Fruit fly (Drosophila melanogaster) whole organism, embryonic: Measurements from ENCODE around the gene spidey.

ENCODE experiments used
- Asciz ChIP-seq: fragments of 200-800 bp; sonication (Bioruptor generic); optimal IDR thresholded peaks from 2 replicates; lab custom pipeline; 2017; ENCODE audit warnings: missing biosample characterization, mild to moderate bottlenecking, missing genetic modification characterization, missing genetic modification reagents
- CG10147 ChIP-seq: fragments of 200-800 bp; sonication (Bioruptor generic); optimal IDR thresholded peaks from 2 replicates; lab custom pipeline; 2019; ENCODE audit warnings: missing biosample characterization, mild to moderate bottlenecking, missing genetic modification characterization, moderate library complexity
- CG10274 ChIP-seq: fragments of 200-800 bp; sonication (Bioruptor generic); optimal IDR thresholded peaks from 3 replicates; lab custom pipeline; 2017; ENCODE audit warnings: missing biosample characterization, mild to moderate bottlenecking, missing genetic modification characterization
- CG10543 ChIP-seq: fragments of 200-800 bp; sonication (Bioruptor generic); optimal IDR thresholded peaks from 3 replicates; lab custom pipeline; 2017; ENCODE audit warnings: missing biosample characterization, mild to moderate bottlenecking, missing genetic modification characterization, moderate library complexity
- CG11398 ChIP-seq: fragments of 200-800 bp; sonication (Bioruptor generic); optimal IDR thresholded peaks from 2 replicates; lab custom pipeline; 2016; ENCODE audit warnings: missing biosample characterization, missing genetic modification characterization
- CG13424 ChIP-seq: fragments of 200-800 bp; sonication (Bioruptor generic); optimal IDR thresholded peaks from 2 replicates; lab custom pipeline; 2019; ENCODE audit warnings: missing biosample characterization, mild to moderate bottlenecking, missing genetic modification characterization, moderate library complexity
- CG14667 ChIP-seq: fragments of 200-800 bp; sonication (Bioruptor generic); IDR thresholded peaks from 2 replicates; pipeline ENCODE4 v1.3.6; 2022; ENCODE audit warnings: missing biosample characterization, missing genetic modification characterization
- CG14710 ChIP-seq: fragments of 200-800 bp; sonication (Bioruptor generic); optimal IDR thresholded peaks from 3 replicates; lab custom pipeline; 2019; ENCODE audit warnings: missing biosample characterization, mild to moderate bottlenecking, missing genetic modification characterization, moderate library complexity
- CG17385 ChIP-seq: fragments of 200-800 bp; sonication (Bioruptor generic); optimal IDR thresholded peaks from 3 replicates; lab custom pipeline; 2018; ENCODE audit warnings: missing biosample characterization, mild to moderate bottlenecking, missing genetic modification characterization
- CG17912 ChIP-seq: fragments of 200-800 bp; sonication (Bioruptor generic); optimal IDR thresholded peaks from 2 replicates; lab custom pipeline; 2018; ENCODE audit warnings: missing biosample characterization, mild to moderate bottlenecking, missing genetic modification characterization
- CG2199 ChIP-seq: fragments of 200-800 bp; sonication (Bioruptor generic); IDR thresholded peaks from 3 replicates; pipeline ENCODE4 v1.3.6; 2022; ENCODE audit warnings: missing biosample characterization, missing genetic modification characterization
- CG2202 ChIP-seq: fragments of 200-800 bp; sonication (Bioruptor generic); optimal IDR thresholded peaks from 2 replicates; lab custom pipeline; 2018; ENCODE audit warnings: missing biosample characterization, mild to moderate bottlenecking, missing genetic modification characterization
- CG2712 ChIP-seq: fragments of 200-800 bp; optimal IDR thresholded peaks from 3 replicates; lab custom pipeline; 2019; ENCODE audit warnings: missing biosample characterization, mild to moderate bottlenecking, missing genetic modification characterization, moderate library complexity
- CG2889 ChIP-seq: fragments of 200-800 bp; sonication (Bioruptor generic); IDR thresholded peaks from 3 replicates; pipeline ENCODE4 v1.3.6; 2022; ENCODE audit warnings: missing biosample characterization, missing genetic modification characterization
- CG3065 ChIP-seq: fragments of 200-800 bp; sonication (Bioruptor generic); optimal IDR thresholded peaks from 2 replicates; lab custom pipeline; 2016; ENCODE audit warnings: missing biosample characterization, missing genetic modification characterization
- CG32767 ChIP-seq: fragments of 200-800 bp; sonication (Bioruptor generic); IDR thresholded peaks from 2 replicates; pipeline ENCODE4 v1.3.6; 2022; ENCODE audit warnings: missing biosample characterization, missing genetic modification characterization
- CG4404 ChIP-seq: fragments of 200-800 bp; sonication (Bioruptor generic); IDR thresholded peaks from 2 replicates; pipeline ENCODE4 v1.3.6; 2022; ENCODE audit warnings: missing biosample characterization, missing genetic modification characterization
- CG6175 ChIP-seq: fragments of 200-800 bp; sonication (Bioruptor generic); IDR thresholded peaks from 3 replicates; pipeline ENCODE4 v1.3.6; 2022; ENCODE audit warnings: missing biosample characterization, missing genetic modification characterization
- CG7271 ChIP-seq: fragments of 200-800 bp; sonication (Bioruptor generic); optimal IDR thresholded peaks from 2 replicates; lab custom pipeline; 2018; ENCODE audit warnings: missing biosample characterization, mild to moderate bottlenecking, missing genetic modification characterization, moderate library complexity
- CG7745 ChIP-seq: fragments of 200-800 bp; sonication (Bioruptor generic); optimal IDR thresholded peaks from 2 replicates; lab custom pipeline; 2018; ENCODE audit warnings: missing biosample characterization, mild to moderate bottlenecking, missing genetic modification characterization, moderate library complexity
- CG7786 ChIP-seq: fragments of 200-800 bp; sonication (Bioruptor generic); optimal IDR thresholded peaks from 2 replicates; lab custom pipeline; 2016; ENCODE audit warnings: missing biosample characterization, missing genetic modification characterization
- CG8089 ChIP-seq: fragments of 200-800 bp; sonication (Bioruptor generic); optimal IDR thresholded peaks from 3 replicates; lab custom pipeline; 2016; ENCODE audit warnings: missing biosample characterization, missing genetic modification characterization
- CG9215 ChIP-seq: fragments of 200-800 bp; sonication (Bioruptor generic); IDR thresholded peaks from 2 replicates; pipeline ENCODE4 v1.3.6; 2022; ENCODE audit warnings: missing biosample characterization, missing genetic modification characterization
- CG9876 ChIP-seq: fragments of 200-800 bp; sonication (Bioruptor generic); optimal IDR thresholded peaks from 2 replicates; lab custom pipeline; 2016; ENCODE audit warnings: missing biosample characterization, missing genetic modification characterization
- CTCF ChIP-seq: fragments of 200-800 bp; sonication (Bioruptor generic); optimal IDR thresholded peaks from 2 replicates; lab custom pipeline; 2017; ENCODE audit warnings: missing biosample characterization, mild to moderate bottlenecking, missing genetic modification characterization, moderate library complexity
- CkIIα-i1 ChIP-seq: fragments of 200-800 bp; sonication (Bioruptor generic); IDR thresholded peaks from 2 replicates; pipeline ENCODE4 v1.3.6; 2022; ENCODE audit warnings: missing biosample characterization, missing genetic modification characterization
- Dek ChIP-seq: fragments of 200-800 bp; sonication (Bioruptor generic); optimal IDR thresholded peaks from 3 replicates; lab custom pipeline; 2019; ENCODE audit warnings: missing biosample characterization, mild to moderate bottlenecking, missing genetic modification characterization, moderate library complexity
- Dp ChIP-seq: fragments of 200-800 bp; sonication (Bioruptor generic); optimal IDR thresholded peaks from 2 replicates; lab custom pipeline; 2018; ENCODE audit warnings: missing biosample characterization, mild to moderate bottlenecking, missing genetic modification characterization, moderate library complexity
- Gug ChIP-seq: fragments of 200-800 bp; sonication (Bioruptor generic); IDR thresholded peaks from 4 replicates; pipeline ENCODE4 v1.3.6; 2022; ENCODE audit warnings: missing biosample characterization, missing genetic modification characterization
- H2.0 ChIP-seq: fragments of 200-800 bp; sonication (Bioruptor generic); IDR thresholded peaks from 2 replicates; pipeline ENCODE4 v1.3.6; 2022; ENCODE audit warnings: missing biosample characterization, missing genetic modification characterization
- HLHmδ ChIP-seq: fragments of 200-800 bp; sonication (Bioruptor generic); optimal IDR thresholded peaks from 2 replicates; lab custom pipeline; 2018; ENCODE audit warnings: missing biosample characterization, mild to moderate bottlenecking, missing genetic modification characterization, moderate library complexity
- HmgD ChIP-seq: fragments of 200-800 bp; sonication (Bioruptor generic); optimal IDR thresholded peaks from 3 replicates; lab custom pipeline; 2016; ENCODE audit warnings: missing biosample characterization, missing genetic modification characterization
- Med ChIP-seq: fragments of 200-800 bp; sonication (Bioruptor generic); peaks from one replicate; lab custom pipeline; 2016; ENCODE audit warnings: missing biosample characterization, missing genetic modification characterization, mild to moderate bottlenecking, inconsistent platforms, moderate library complexity
- Rx ChIP-seq: fragments of 200-800 bp; sonication (Bioruptor generic); IDR thresholded peaks from 2 replicates; pipeline ENCODE4 v1.3.6; 2022; ENCODE audit warnings: missing biosample characterization, missing genetic modification characterization
- Sox102F ChIP-seq: fragments of 200-800 bp; sonication (Bioruptor generic); optimal IDR thresholded peaks from 2 replicates; lab custom pipeline; 2018; ENCODE audit warnings: missing biosample characterization, mild to moderate bottlenecking, missing genetic modification characterization, moderate library complexity
- bigmax ChIP-seq: fragments of 200-800 bp; sonication (Bioruptor generic); optimal IDR thresholded peaks from 2 replicates; lab custom pipeline; 2018; ENCODE audit warnings: missing biosample characterization, mild to moderate bottlenecking, missing genetic modification characterization
- cas ChIP-seq: fragments of 200-800 bp; sonication (Bioruptor generic); IDR thresholded peaks from 2 replicates; pipeline ENCODE4 v1.3.6; 2022; ENCODE audit warnings: missing biosample characterization, missing genetic modification characterization
- chm ChIP-seq: fragments of 200-800 bp; sonication (Bioruptor generic); IDR thresholded peaks from 2 replicates; pipeline ENCODE4 v1.3.6; 2022; ENCODE audit warnings: missing biosample characterization, missing genetic modification characterization
- cwo ChIP-seq: fragments of 200-800 bp; sonication (Bioruptor generic); optimal IDR thresholded peaks from 3 replicates; lab custom pipeline; 2017; ENCODE audit warnings: missing biosample characterization, missing genetic modification characterization, mild to moderate bottlenecking, moderate library complexity, missing genetic modification reagents
- dysf ChIP-seq: fragments of 200-800 bp; sonication (Bioruptor generic); IDR thresholded peaks from 3 replicates; pipeline ENCODE4 v1.3.6; 2022; ENCODE audit warnings: missing biosample characterization, missing genetic modification characterization
- kah ChIP-seq: fragments of 200-800 bp; sonication (Bioruptor generic); optimal IDR thresholded peaks from 2 replicates; lab custom pipeline; 2018; ENCODE audit warnings: missing biosample characterization, mild to moderate bottlenecking, missing genetic modification characterization
- mam ChIP-seq: fragments of 200-800 bp; sonication (Bioruptor generic); optimal IDR thresholded peaks from 3 replicates; lab custom pipeline; 2016; ENCODE audit warnings: missing biosample characterization, missing genetic modification characterization
- nerfin-1 ChIP-seq: fragments of 200-800 bp; sonication (Bioruptor generic); optimal IDR thresholded peaks from 3 replicates; lab custom pipeline; 2019; ENCODE audit warnings: missing biosample characterization, mild to moderate bottlenecking, missing genetic modification characterization, moderate library complexity
- pan ChIP-seq, 4 experiments: fragments of >200 bp in 3 of 4; fragments of 200-800 bp in 1 of 4; sonication (Bioruptor generic) in 1 of 4; optimal IDR thresholded peaks in 3 of 4; IDR thresholded peaks in 1 of 4; 2 replicates each; pipeline versions ENCODE4 v1.3.6 to Lab custom; 2017 to 2022; ENCODE audit warnings: missing biosample characterization in 2 of 4, missing genetic modification characterization in 2 of 4, mixed read lengths in 1 of 4
- ro ChIP-seq: fragments of 200-800 bp; sonication (Bioruptor generic); IDR thresholded peaks from 2 replicates; pipeline ENCODE4 v1.3.6; 2022; ENCODE audit warnings: missing biosample characterization, missing genetic modification characterization
- sc ChIP-seq, 3 experiments: fragments of >200 bp in 2 of 3; fragments of 200-800 bp in 1 of 3; sonication (Bioruptor generic) in 1 of 3; optimal IDR thresholded peaks; 2 replicates in 2 of 3; 3 replicates in 1 of 3; lab custom pipeline; 2017; ENCODE audit warnings: mild to moderate bottlenecking in 1 of 3, missing biosample characterization in 1 of 3, missing genetic modification characterization in 1 of 3, missing genetic modification reagents in 1 of 3
- slp2 ChIP-seq: fragments of 200-800 bp; sonication (Bioruptor generic); optimal IDR thresholded peaks from 2 replicates; lab custom pipeline; 2016; ENCODE audit warnings: missing biosample characterization, missing genetic modification characterization
- tna ChIP-seq: fragments of 200-800 bp; sonication (Bioruptor generic); IDR thresholded peaks from 2 replicates; pipeline ENCODE4 v1.3.6; 2022; ENCODE audit warnings: missing biosample characterization, missing genetic modification characterization; ENCODE audit not compliant: partially characterized antibody
- ttk ChIP-seq: fragments of 200-800 bp; sonication (Bioruptor generic); IDR thresholded peaks from 2 replicates; pipeline ENCODE4 v2.1.2; 2022; ENCODE audit warnings: missing biosample characterization, missing genetic modification characterization
- vvl ChIP-seq: fragments of 200-800 bp; sonication (Bioruptor generic); IDR thresholded peaks from 2 replicates; pipeline ENCODE4 v1.3.6; 2022; ENCODE audit warnings: missing biosample characterization, missing genetic modification characterization

spidey gene

dm6 chrX:7935798-7936572 lies 27.3 kb downstream of the spidey start, which contains the start of gene Ubr3 (continued):
- TF ChIP-seq CG10147 (GFP tag; lab: Kevin White, UChicago), result peak; percentile 39
- TF ChIP-seq pan (optimal IDR thresholded peaks at IDR 0.05; lab: Kevin White, UChicago), result no peak
- no peak for TF ChIP-seq pan (GFP tag; optimal IDR thresholded peaks at IDR 0.05 in 1 of 2, IDR thresholded peaks at IDR 0.05 in 1 of 2)
- TF ChIP-seq dysf (GFP tag; lab: Robert Waterston, UW), result no peak
- TF ChIP-seq tna (GFP tag; lab: Robert Waterston, UW), result peak; percentile 62
- TF ChIP-seq CG32767, result no peak
- peak; percentile 10 for TF ChIP-seq CG2712 (tag; lab: Kevin White, UChicago)
- TF ChIP-seq CG9215 (GFP tag; lab: Robert Waterston, UW), result no peak
- TF ChIP-seq CG14667 (GFP tag; lab: Robert Waterston, UW), result no peak
- peak; percentile 51 for TF ChIP-seq HmgD (GFP tag; lab: Kevin White, UChicago)
- TF ChIP-seq bigmax, result no peak
- TF ChIP-seq CG4404 (GFP tag; lab: Robert Waterston, UW), result no peak
- TF ChIP-seq CG3065 (GFP tag; lab: Kevin White, UChicago), result no peak
- 0 out of 2 replicates have a peak, but pooled peaks have one; percentile 11 for TF ChIP-seq Rx (GFP tag; lab: Robert Waterston, UW)
- no peak for TF ChIP-seq kah
- TF ChIP-seq vvl (GFP tag; lab: Robert Waterston, UW), result no peak
- TF ChIP-seq CG7786, result no peak
- TF ChIP-seq CG13424 (tag; lab: Kevin White, UChicago), result no peak
- TF ChIP-seq CG7745, result no peak
- no peak for TF ChIP-seq CG17912 (GFP tag; lab: Kevin White, UChicago)
- no peak for TF ChIP-seq CG8089 (GFP tag; lab: Kevin White, UChicago)
- no peak for TF ChIP-seq CG17385 (GFP tag; lab: Kevin White, UChicago)
- TF ChIP-seq Med (GFP tag; lab: Kevin White, UChicago), result peak; percentile 67
- TF ChIP-seq cwo, result no peak
- no peak for TF ChIP-seq Gug (GFP tag; lab: Robert Waterston, UW)
- TF ChIP-seq CG2889 (GFP tag; lab: Robert Waterston, UW), result no peak
- TF ChIP-seq Asciz, result no peak
- no peak for TF ChIP-seq ro (GFP tag; lab: Robert Waterston, UW)
- no peak for TF ChIP-seq H2.0 (GFP tag; lab: Robert Waterston, UW)
- TF ChIP-seq Dek, result no peak
- peak; percentile 90 for TF ChIP-seq CG6175 (GFP tag; lab: Robert Waterston, UW)
- TF ChIP-seq ttk (GFP tag; lab: Robert Waterston, UW), result no peak
- TF ChIP-seq CG2199, result no peak
- TF ChIP-seq Dp, result peak; percentile 8
- TF ChIP-seq CG10274, result no peak
- TF ChIP-seq CG10543 (GFP tag; lab: Kevin White, UChicago), result peak; percentile 21
- TF ChIP-seq nerfin-1, result peak; percentile 22
- TF ChIP-seq CTCF (GFP tag; lab: Kevin White, UChicago), result no peak
- TF ChIP-seq CG9876 (GFP tag; lab: Kevin White, UChicago), result peak; percentile 21
- TF ChIP-seq chm, result no peak
- peak; percentile 4 for TF ChIP-seq mam
- TF ChIP-seq Sox102F (GFP tag; lab: Kevin White, UChicago), result no peak
- no peak for TF ChIP-seq sc (optimal IDR thresholded peaks at IDR 0.05; lab: Kevin White, UChicago)
- no peak for TF ChIP-seq sc (GFP tag; optimal IDR thresholded peaks at IDR 0.05; lab: Kevin White, UChicago)
- TF ChIP-seq cas (GFP tag; lab: Robert Waterston, UW), result no peak
- TF ChIP-seq CG11398 (GFP tag; lab: Kevin White, UChicago), result peak; percentile 4
- TF ChIP-seq CG7271 (tag; lab: Kevin White, UChicago), result no peak
- no peak for TF ChIP-seq CkIIα-i1
- no peak for TF ChIP-seq HLHmδ (GFP tag; lab: Kevin White, UChicago)
- TF ChIP-seq slp2 (GFP tag; lab: Kevin White, UChicago), result peak; percentile 3
- no peak for TF ChIP-seq CG2202
- peak; percentile 52 for TF ChIP-seq CG14710 (tag; lab: Kevin White, UChicago)
